Worm (Caenorhabditis elegans) whole organism, midembryonic: ENCODE data around the gene Y54G2A.16.

ENCODE experiments used
- T22C8.4 ChIP-seq: fragments of 200-800 bp; sonication (Bioruptor generic); IDR thresholded peaks from 2 replicates; pipeline ENCODE4 v1.3.6; 2022; ENCODE audit warnings: missing genetic modification characterization, missing compliant biosample characterization
- cog-1 ChIP-seq: sonication (generic microtip); optimal IDR thresholded peaks from 2 replicates; lab custom pipeline; 2016; ENCODE audit warnings: missing genetic modification characterization, missing compliant biosample characterization
- flt-1 ChIP-seq: fragments of 200-800 bp; sonication (Bioruptor generic); IDR thresholded peaks from 2 replicates; pipeline ENCODE4 v1.3.6; 2022; ENCODE audit warnings: missing genetic modification characterization, missing compliant biosample characterization
- klf-2 ChIP-seq: fragments of 200-800 bp; sonication (Bioruptor generic); conservative IDR thresholded peaks from 2 replicates; pipeline ENCODE4 v1.3.6; 2022; ENCODE audit warnings: missing genetic modification reagents, missing genetic modification characterization, missing compliant biosample characterization
- med-1 ChIP-seq: sonication (generic microtip); optimal IDR thresholded peaks from 2 replicates; lab custom pipeline; 2017; ENCODE audit warnings: missing genetic modification characterization, mild to moderate bottlenecking, missing compliant biosample characterization, antibody characterized with exemption, missing genetic modification reagents; ENCODE audit not compliant: insufficient read depth
- tab-1 ChIP-seq: fragments of 200-800 bp; sonication (Bioruptor generic); IDR thresholded peaks from 2 replicates; pipeline ENCODE4 v1.3.6; 2022; ENCODE audit warnings: missing genetic modification characterization, missing compliant biosample characterization
- ztf-29 ChIP-seq: fragments of 200-800 bp; sonication (Bioruptor generic); IDR thresholded peaks from 2 replicates; pipeline ENCODE4 v1.3.6; 2022; ENCODE audit warnings: missing genetic modification reagents, missing genetic modification characterization, missing compliant biosample characterization

DNA sequence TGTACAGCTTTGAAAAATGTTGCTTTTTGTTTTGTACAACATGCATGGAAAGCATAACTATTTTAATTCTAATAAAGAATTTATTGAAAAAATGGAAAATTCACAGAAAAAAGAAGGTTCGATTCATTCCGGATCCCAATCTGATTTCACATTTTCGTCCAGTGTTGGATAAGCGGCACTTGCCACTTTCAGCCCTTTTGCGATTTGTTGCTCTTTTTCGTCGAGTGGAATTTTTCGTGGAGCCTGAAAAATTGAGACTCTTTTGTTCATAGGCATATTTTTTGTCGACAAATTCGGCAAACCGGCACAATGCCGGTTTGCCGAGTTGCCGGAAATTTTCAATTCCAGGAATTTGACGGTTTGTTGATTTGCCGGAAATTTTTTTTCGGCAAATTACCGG is 13.0 kb downstream of the Y54G2A.16 start:
- TF ChIP-seq T22C8.4: no peak
- TF ChIP-seq flt-1 (GFP tag; lab: Robert Waterston, UW): no peak
- TF ChIP-seq cog-1 (tag; lab: Kevin White, UChicago): no peak
- TF ChIP-seq tab-1: no peak
- TF ChIP-seq klf-2 (GFP tag; lab: Robert Waterston, UW): no peak
- TF ChIP-seq ztf-29 (GFP tag; lab: Robert Waterston, UW): no peak
- TF ChIP-seq med-1 (GFP tag; lab: Kevin White, UChicago): no peak
